Worm (Caenorhabditis elegans): ENCODE measurements around the gene C25F6.1.

ce11 chrX:5460930-5461329, 25.4 kb upstream of the C25F6.1 start, which contains the start of gene ddr-1:
- TF ChIP-seq tbx-37 (GFP tag; conservative IDR thresholded peaks at IDR 0.05) (no peak), flt-1 (GFP tag; IDR thresholded peaks at IDR 0.05) (no peak)
